Fruit fly (Drosophila melanogaster): Measurements from ENCODE around the gene CG5071.

- TF ChIP-seq pan (optimal IDR thresholded peaks at IDR 0.05) (no peak), psq (optimal IDR thresholded peaks at IDR 0.05) (no peak)
Observed at dm6 chr3R:25644172-25644571, 26.0 kb downstream of the CG5071 start.
